Worm (Caenorhabditis elegans) whole organism, midembryonic: ENCODE measurements around the gene K10B3.1.

ENCODE experiments used
- T22C8.4 ChIP-seq: fragments of 200-800 bp; sonication (Bioruptor generic); IDR thresholded peaks from 2 replicates; pipeline ENCODE4 v1.3.6; 2022; ENCODE audit warnings: missing genetic modification characterization, missing compliant biosample characterization
- flt-1 ChIP-seq: fragments of 200-800 bp; sonication (Bioruptor generic); IDR thresholded peaks from 2 replicates; pipeline ENCODE4 v1.3.6; 2022; ENCODE audit warnings: missing genetic modification characterization, missing compliant biosample characterization
- klf-2 ChIP-seq: fragments of 200-800 bp; sonication (Bioruptor generic); conservative IDR thresholded peaks from 2 replicates; pipeline ENCODE4 v1.3.6; 2022; ENCODE audit warnings: missing genetic modification reagents, missing genetic modification characterization, missing compliant biosample characterization
- med-1 ChIP-seq: sonication (generic microtip); optimal IDR thresholded peaks from 2 replicates; lab custom pipeline; 2017; ENCODE audit warnings: missing genetic modification characterization, mild to moderate bottlenecking, missing compliant biosample characterization, antibody characterized with exemption, missing genetic modification reagents; ENCODE audit not compliant: insufficient read depth
- tab-1 ChIP-seq: fragments of 200-800 bp; sonication (Bioruptor generic); IDR thresholded peaks from 2 replicates; pipeline ENCODE4 v1.3.6; 2022; ENCODE audit warnings: missing genetic modification characterization, missing compliant biosample characterization
- ztf-23 ChIP-seq: fragments of 200-800 bp; sonication (Bioruptor generic); IDR thresholded peaks from 2 replicates; pipeline ENCODE4 v1.3.6; 2022; ENCODE audit warnings: missing genetic modification reagents, missing genetic modification characterization, missing compliant biosample characterization
- ztf-29 ChIP-seq: fragments of 200-800 bp; sonication (Bioruptor generic); IDR thresholded peaks from 2 replicates; pipeline ENCODE4 v1.3.6; 2022; ENCODE audit warnings: missing genetic modification reagents, missing genetic modification characterization, missing compliant biosample characterization

- TF ChIP-seq ztf-23 (GFP tag; lab: Robert Waterston, UW) (no peak), flt-1 (GFP tag; lab: Robert Waterston, UW) (0 out of 2 replicates have a peak, but pooled peaks have one; percentile 25), ztf-29 (GFP tag; lab: Robert Waterston, UW) (no peak), tab-1 (no peak), klf-2 (GFP tag; lab: Robert Waterston, UW) (no peak), med-1 (GFP tag; lab: Kevin White, UChicago) (no peak), T22C8.4 (no peak)
Observed at ce11 chrX:3106137-3106536, 29.1 kb upstream of the K10B3.1 start, which contains the start of gene K10B3.5.
